Worm (Caenorhabditis elegans): Measurements from ENCODE around the gene F47D12.3.

DNA sequence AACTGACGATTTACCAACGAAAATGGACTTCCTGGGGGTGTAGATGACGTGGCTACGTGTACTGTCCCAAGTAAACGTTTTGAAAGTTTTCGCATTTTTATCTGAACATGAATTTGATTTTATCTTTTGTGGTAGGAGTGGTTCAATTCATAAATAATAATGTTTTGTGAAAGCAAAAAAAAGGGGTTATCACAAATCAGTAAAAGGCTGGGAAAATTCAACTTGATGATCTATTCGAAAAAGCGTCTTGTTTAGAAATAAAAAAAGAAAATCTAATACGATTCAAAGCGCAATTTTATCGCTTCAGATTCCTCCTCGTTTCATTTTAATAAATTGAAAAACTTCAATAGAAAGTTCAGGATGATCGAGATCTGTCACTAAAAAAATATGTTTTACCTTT lies 25.9 kb downstream of the F47D12.3 start, which contains the start of gene C56G2.5:
- TF ChIP-seq ztf-11 (tag; optimal IDR thresholded peaks at IDR 0.05) (no peak), egl-27 (tag; optimal IDR thresholded peaks at IDR 0.05) (no peak), skn-1 (tag; optimal IDR thresholded peaks at IDR 0.05) (no peak)

All from whole organism, L1 larva.